Worm (Caenorhabditis elegans) whole organism, young adult: ENCODE results near the gene AC3.5.

Experiments used
- B0336.3 ChIP-seq: fragments of 200-800 bp; sonication (Bioruptor generic); IDR thresholded peaks from 2 replicates; pipeline ENCODE4 v1.3.6; 2022; ENCODE audit warnings: missing genetic modification characterization, missing compliant biosample characterization
- D2030.7 ChIP-seq: fragments of 200-800 bp; sonication (Bioruptor generic); IDR thresholded peaks from 2 replicates; pipeline ENCODE4 v1.3.6; 2022; ENCODE audit warnings: missing genetic modification reagents, missing genetic modification characterization, missing compliant biosample characterization
- F22D6.2 ChIP-seq: sonication (generic microtip); optimal IDR thresholded peaks from 2 replicates; lab custom pipeline; 2016; ENCODE audit warnings: mild to moderate bottlenecking, missing genetic modification characterization, missing compliant biosample characterization
- F55B11.4 ChIP-seq: sonication (generic microtip); optimal IDR thresholded peaks from 2 replicates; lab custom pipeline; 2016; ENCODE audit warnings: missing compliant biosample characterization, missing genetic modification characterization, borderline replicate concordance; ENCODE audit not compliant: insufficient read depth
- Y67H2A.10 ChIP-seq: fragments of 200-800 bp; sonication (Bioruptor generic); conservative IDR thresholded peaks from 2 replicates; pipeline ENCODE4 v1.3.6; 2022; ENCODE audit warnings: missing genetic modification reagents, missing genetic modification characterization, missing compliant biosample characterization
- Y95B8A.8 ChIP-seq: fragments of 200-800 bp; sonication (Bioruptor generic); IDR thresholded peaks from 2 replicates; pipeline ENCODE4 v1.3.6; 2022; ENCODE audit warnings: missing genetic modification reagents, missing genetic modification characterization, missing compliant biosample characterization
- attf-6 ChIP-seq: fragments of 200-800 bp; sonication (Bioruptor generic); IDR thresholded peaks from 2 replicates; pipeline ENCODE4 v1.3.6; 2022; ENCODE audit warnings: missing genetic modification reagents, missing genetic modification characterization, missing compliant biosample characterization
- cebp-2 ChIP-seq: fragments of 200-800 bp; sonication (Bioruptor generic); IDR thresholded peaks from 2 replicates; pipeline ENCODE4 v1.3.6; 2022; ENCODE audit warnings: missing genetic modification characterization, missing compliant biosample characterization
- ceh-100 ChIP-seq: fragments of 200-800 bp; sonication (Bioruptor generic); IDR thresholded peaks from 2 replicates; pipeline ENCODE4 v1.3.6; 2022; ENCODE audit warnings: missing genetic modification reagents, missing genetic modification characterization, missing compliant biosample characterization
- ceh-40 ChIP-seq: fragments of 200-800 bp; sonication (Bioruptor generic); IDR thresholded peaks from 2 replicates; pipeline ENCODE4 v1.3.6; 2022; ENCODE audit warnings: missing genetic modification characterization, missing compliant biosample characterization
- die-1 ChIP-seq: sonication (generic microtip); optimal IDR thresholded peaks from 2 replicates; lab custom pipeline; 2016; ENCODE audit warnings: missing genotype, mild to moderate bottlenecking, missing genetic modification characterization, missing compliant biosample characterization
- him-1 ChIP-seq: sonication (generic microtip); optimal IDR thresholded peaks from 2 replicates; lab custom pipeline; 2016; ENCODE audit warnings: missing genotype, missing genetic modification reagents, missing genetic modification characterization, missing compliant biosample characterization
- hmg-1.2 ChIP-seq: fragments of 200-800 bp; sonication (Bioruptor generic); IDR thresholded peaks from 2 replicates; pipeline ENCODE4 v1.3.6; 2022; ENCODE audit warnings: missing genetic modification reagents, missing genetic modification characterization, missing compliant biosample characterization
- hmg-20 ChIP-seq: fragments of 200-800 bp; sonication (Bioruptor generic); IDR thresholded peaks from 2 replicates; pipeline ENCODE4 v1.3.6; 2022; ENCODE audit warnings: missing genetic modification reagents, missing genetic modification characterization, missing compliant biosample characterization
- hrde-1 ChIP-seq: sonication (generic microtip); optimal IDR thresholded peaks from 2 replicates; lab custom pipeline; 2016; ENCODE audit warnings: missing genetic modification characterization, mild to moderate bottlenecking, missing compliant biosample characterization, moderate library complexity, missing genotype, missing genetic modification reagents, borderline replicate concordance
- lin-26 ChIP-seq: fragments of 200-800 bp; sonication (Bioruptor generic); IDR thresholded peaks from 2 replicates; pipeline ENCODE4 v1.3.6; 2022; ENCODE audit warnings: missing genetic modification reagents, missing genetic modification characterization, missing compliant biosample characterization
- lin-40 ChIP-seq: sonication (generic microtip); optimal IDR thresholded peaks from 2 replicates; lab custom pipeline; 2016; ENCODE audit warnings: missing genetic modification characterization, mild to moderate bottlenecking, missing compliant biosample characterization, missing genotype, missing genetic modification reagents
- lir-1 ChIP-seq: fragments of 200-800 bp; sonication (Bioruptor generic); conservative IDR thresholded peaks from 2 replicates; pipeline ENCODE4 v1.3.6; 2022; ENCODE audit warnings: missing genetic modification reagents, missing genetic modification characterization, missing compliant biosample characterization
- madf-10 ChIP-seq: sonication (generic microtip); optimal IDR thresholded peaks from 2 replicates; lab custom pipeline; 2016; ENCODE audit warnings: mild to moderate bottlenecking, missing genetic modification characterization, missing compliant biosample characterization
- nfyb-1 ChIP-seq: fragments of 200-800 bp; sonication (Bioruptor generic); IDR thresholded peaks from 2 replicates; pipeline ENCODE4 v1.3.6; 2022; ENCODE audit warnings: missing genetic modification reagents, missing genetic modification characterization, missing compliant biosample characterization
- nhr-80 ChIP-seq: sonication (generic microtip); optimal IDR thresholded peaks from 2 replicates; lab custom pipeline; 2016; ENCODE audit warnings: missing genetic modification characterization, missing compliant biosample characterization
- pha-4 ChIP-seq: fragments of 150-350 bp; sonication (generic microtip); optimal IDR thresholded peaks from 2 replicates; lab custom pipeline; 2014; ENCODE audit warnings: missing biosample characterization, missing genetic modification reagents, missing genetic modification characterization
- rcor-1 ChIP-seq: fragments of 200-800 bp; sonication (Bioruptor generic); IDR thresholded peaks from 2 replicates; pipeline ENCODE4 v1.3.6; 2022; ENCODE audit warnings: missing genetic modification reagents, missing genetic modification characterization, missing compliant biosample characterization
- repo-1 ChIP-seq: sonication (generic microtip); optimal IDR thresholded peaks from 2 replicates; lab custom pipeline; 2017; ENCODE audit warnings: mild to moderate bottlenecking, missing genetic modification characterization, missing compliant biosample characterization
- rpc-1 ChIP-seq, 2 experiments: fragments of 150-350 bp in 1 of 2; sonication (generic microtip) in 1 of 2; optimal IDR thresholded peaks; 2 replicates each; lab custom pipeline; 2014 to 2018; ENCODE audit warnings: missing biosample characterization in 1 of 2, missing genetic modification characterization in 1 of 2, missing genetic modification reagents in 1 of 2, missing genotype in 1 of 2
- snpc-1.3 ChIP-seq: sonication (generic microtip); optimal IDR thresholded peaks from 2 replicates; lab custom pipeline; 2017; ENCODE audit warnings: missing genetic modification characterization, mild to moderate bottlenecking, missing compliant biosample characterization, antibody characterized with exemption, moderate library complexity, missing genotype, missing genetic modification reagents; ENCODE audit not compliant: insufficient read depth
- snpc-3.4 ChIP-seq: sonication (generic microtip); optimal IDR thresholded peaks from 2 replicates; lab custom pipeline; 2017; ENCODE audit warnings: missing genetic modification characterization, mild to moderate bottlenecking, missing compliant biosample characterization, antibody characterized with exemption, moderate library complexity, missing genotype, missing genetic modification reagents
- sptf-2 ChIP-seq: fragments of 200-800 bp; sonication (Bioruptor generic); optimal IDR thresholded peaks from 2 replicates; lab custom pipeline; 2018; ENCODE audit warnings: mild to moderate bottlenecking, missing genetic modification characterization, missing compliant biosample characterization
- tbp1 ChIP-seq: fragments of 200-800 bp; sonication (Bioruptor generic); optimal IDR thresholded peaks from 2 replicates; lab custom pipeline; 2018; ENCODE audit warnings: mild to moderate bottlenecking, missing genetic modification characterization, missing compliant biosample characterization
- tlf-1 ChIP-seq: fragments of 200-800 bp; sonication (Bioruptor generic); optimal IDR thresholded peaks from 2 replicates; lab custom pipeline; 2018; ENCODE audit warnings: mild to moderate bottlenecking, missing genetic modification characterization, missing compliant biosample characterization
- xnd-1 ChIP-seq: sonication (generic microtip); optimal IDR thresholded peaks from 2 replicates; lab custom pipeline; 2016; ENCODE audit warnings: missing genotype, missing genetic modification reagents, missing genetic modification characterization, missing compliant biosample characterization
- ztf-26 ChIP-seq: sonication (generic microtip); optimal IDR thresholded peaks from 2 replicates; lab custom pipeline; 2017; ENCODE audit warnings: missing genetic modification characterization, missing compliant biosample characterization

Gene AC3.5

DNA sequence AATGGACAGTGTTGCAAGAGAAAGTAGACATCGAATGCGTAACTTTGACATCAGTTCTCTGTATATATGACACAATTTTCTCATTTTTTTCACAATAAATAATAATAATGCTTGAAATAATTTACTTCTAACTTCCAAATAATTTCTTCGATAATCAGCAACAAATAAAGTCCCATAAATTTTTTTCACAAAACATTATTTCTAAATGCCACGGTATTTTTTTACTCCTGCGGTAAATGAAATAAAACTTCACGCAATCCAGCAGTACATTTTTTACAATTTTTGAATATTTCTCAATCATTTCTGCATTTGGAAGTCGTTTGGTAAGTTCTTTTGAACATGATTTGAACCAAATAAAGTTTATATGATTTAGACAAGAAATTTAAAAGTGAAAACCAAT, 4.4 kb upstream of the AC3.5 start, which contains the start of gene spe-10:
TSS of gene spe-10 (plus strand) at position 301 of the 400 bp plus-strand sequence.
- TF ChIP-seq Y67H2A.10 (GFP tag; lab: Robert Waterston, UW): no peak
- no peak for TF ChIP-seq die-1

DNA sequence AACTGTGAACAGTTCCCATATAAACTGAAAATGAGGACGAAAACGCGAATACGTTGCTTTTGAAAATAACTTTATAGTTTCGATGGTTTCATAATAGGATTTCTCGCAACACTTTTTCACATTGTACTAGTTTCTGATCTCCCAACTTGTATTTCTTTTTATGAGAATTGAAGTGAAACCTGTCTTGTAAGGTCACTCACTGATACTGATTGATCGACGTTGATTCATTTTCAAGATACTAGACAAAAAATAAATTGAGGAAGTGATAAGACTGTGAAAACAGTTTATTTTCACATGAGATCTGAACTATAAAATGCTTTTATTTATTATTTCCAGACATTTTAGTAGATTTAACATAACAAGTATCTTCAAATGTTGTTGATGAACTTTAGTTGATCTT, 915 bp upstream of the AC3.5 start:
- TF ChIP-seq F55B11.4 (tag; lab: Kevin White, UChicago): no peak
- no peak for TF ChIP-seq attf-6 (GFP tag; lab: Robert Waterston, UW)
- no peak for TF ChIP-seq lin-26 (GFP tag; lab: Robert Waterston, UW)
- TF ChIP-seq die-1: no peak
- no peak for TF ChIP-seq D2030.7 (GFP tag; lab: Robert Waterston, UW)
- TF ChIP-seq snpc-1.3 (tag; lab: Kevin White, UChicago): no peak
- no peak for TF ChIP-seq ceh-100 (GFP tag; lab: Robert Waterston, UW)
- no peak for TF ChIP-seq tbp1 (GFP tag; lab: Kevin White, UChicago)
- TF ChIP-seq hmg-20 (GFP tag; lab: Robert Waterston, UW): no peak
- TF ChIP-seq repo-1: no peak
- no peak for TF ChIP-seq nfyb-1 (GFP tag; lab: Robert Waterston, UW)
- no peak for TF ChIP-seq xnd-1

DNA sequence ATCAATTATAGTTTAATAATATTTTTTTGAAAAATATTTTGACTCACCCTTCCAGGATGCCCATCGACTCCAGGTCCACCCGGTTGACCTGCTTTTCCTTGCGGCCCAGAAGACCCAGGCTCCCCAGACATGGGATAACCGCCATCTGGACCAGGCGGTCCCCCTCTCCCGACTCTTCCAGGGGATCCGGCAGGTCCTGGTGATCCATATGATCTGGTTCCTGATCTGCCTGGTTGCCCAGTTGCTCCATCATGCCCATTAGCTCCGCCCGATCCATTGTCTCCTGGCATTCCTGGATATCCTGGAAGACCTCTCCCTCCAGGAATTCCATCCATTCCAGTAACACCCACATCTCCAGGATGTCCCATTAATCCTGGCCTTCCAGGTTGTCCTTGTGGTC, 5.4 kb downstream of the AC3.5 start:
- TF ChIP-seq rpc-1 (optimal IDR thresholded peaks at IDR 0.05; lab: Kevin White, UChicago) (no peak), rpc-1 (tag; optimal IDR thresholded peaks at IDR 0.05; lab: Kevin White, UChicago) (no peak), Y95B8A.8 (no peak), sptf-2 (GFP tag; lab: Kevin White, UChicago) (no peak), lin-26 (GFP tag; lab: Robert Waterston, UW) (no peak), pha-4 (tag; lab: Kevin White, UChicago) (no peak), lin-40 (no peak), ztf-26 (tag; lab: Kevin White, UChicago) (no peak), rcor-1 (GFP tag; lab: Robert Waterston, UW) (no peak), ceh-40 (no peak), him-1 (no peak), B0336.3 (GFP tag; lab: Robert Waterston, UW) (no peak), nfyb-1 (GFP tag; lab: Robert Waterston, UW) (no peak), snpc-3.4 (tag; lab: Kevin White, UChicago) (no peak), ceh-100 (GFP tag; lab: Robert Waterston, UW) (no peak), tlf-1 (GFP tag; lab: Kevin White, UChicago) (no peak), cebp-2 (GFP tag; lab: Robert Waterston, UW) (no peak), lir-1 (GFP tag; lab: Robert Waterston, UW) (no peak), madf-10 (no peak), F22D6.2 (tag; lab: Kevin White, UChicago) (no peak)

DNA sequence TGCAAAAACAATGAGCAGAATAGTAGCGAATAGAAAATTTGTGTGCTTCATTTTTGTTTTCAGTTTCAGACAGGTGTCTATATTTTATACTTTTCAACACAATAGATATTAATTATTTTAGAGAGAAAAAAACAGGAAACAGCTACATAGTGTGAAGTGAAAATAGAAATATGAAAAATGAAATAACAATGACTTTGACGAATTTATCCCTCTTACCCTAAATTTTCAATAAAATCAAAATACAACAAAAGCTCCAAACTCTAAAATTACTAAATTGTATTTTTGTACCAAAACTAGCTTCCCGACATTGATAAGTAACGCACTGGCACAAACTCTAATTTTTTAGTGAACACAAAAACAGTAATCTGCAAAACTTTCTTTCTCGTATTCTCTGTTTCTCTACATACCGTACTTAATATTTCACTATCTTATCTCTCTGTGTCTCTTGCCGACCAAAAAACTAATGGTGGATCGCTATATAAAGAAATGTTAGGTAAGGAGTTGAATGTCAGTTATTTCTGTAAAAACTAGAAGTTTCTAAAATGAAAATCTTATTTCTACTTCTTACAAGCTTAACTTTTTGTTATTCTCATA, 6.9 kb downstream of the AC3.5 start, which contains the start of the genes col-151 and ugt-1:
TSS of gene col-151 (minus strand) at position 51 of the 594 bp plus-strand sequence.
TSS of gene ugt-1 (plus strand) at position 491 of the 594 bp plus-strand sequence.
- TF ChIP-seq hrde-1 (tag; lab: Kevin White, UChicago) (no peak), hmg-1.2 (peak; percentile 82), nhr-80 (tag; lab: Kevin White, UChicago) (peak; percentile 48)
